Fruit fly (Drosophila melanogaster) whole organism, embryonic: ENCODE results near the gene Spt3.

Source experiments
- Abd-B ChIP-seq: fragments of 200-800 bp; sonication (Bioruptor generic); optimal IDR thresholded peaks from 2 replicates; lab custom pipeline; 2018; ENCODE audit warnings: missing biosample characterization, mild to moderate bottlenecking, missing genetic modification characterization, moderate library complexity
- BEAF-32 ChIP-seq: fragments of 200-800 bp; sonication (Bioruptor generic); optimal IDR thresholded peaks from 3 replicates; lab custom pipeline; 2017; ENCODE audit warnings: missing biosample characterization, missing genetic modification characterization, mild to moderate bottlenecking, moderate library complexity, missing genetic modification reagents
- Blimp-1 ChIP-seq: fragments of 200-800 bp; sonication (Bioruptor generic); optimal IDR thresholded peaks from 3 replicates; lab custom pipeline; 2018; ENCODE audit warnings: missing biosample characterization, missing genetic modification characterization, mild to moderate bottlenecking, moderate library complexity, missing genetic modification reagents
- CG1024 ChIP-seq: fragments of 200-800 bp; sonication (Bioruptor generic); IDR thresholded peaks from 2 replicates; pipeline ENCODE4 v1.3.6; 2022; ENCODE audit warnings: missing biosample characterization, missing genetic modification characterization
- CG11560 ChIP-seq: fragments of 200-800 bp; sonication (Bioruptor generic); IDR thresholded peaks from 3 replicates; pipeline ENCODE4 v1.3.6; 2022; ENCODE audit warnings: missing biosample characterization, missing genetic modification characterization
- CG12299 ChIP-seq: fragments of 200-800 bp; sonication (Bioruptor generic); optimal IDR thresholded peaks from 2 replicates; lab custom pipeline; 2018; ENCODE audit warnings: missing biosample characterization, mild to moderate bottlenecking, missing genetic modification characterization
- CG12942 ChIP-seq: fragments of 200-800 bp; sonication (Bioruptor generic); optimal IDR thresholded peaks from 3 replicates; lab custom pipeline; 2016; ENCODE audit warnings: missing biosample characterization, missing genetic modification characterization
- CG13296 ChIP-seq: fragments of 200-800 bp; sonication (Bioruptor generic); optimal IDR thresholded peaks from 3 replicates; lab custom pipeline; 2018; ENCODE audit warnings: missing biosample characterization, mild to moderate bottlenecking, missing genetic modification characterization
- CG15479 ChIP-seq: fragments of 200-800 bp; sonication (Bioruptor generic); optimal IDR thresholded peaks from 3 replicates; lab custom pipeline; 2019; ENCODE audit warnings: missing biosample characterization, mild to moderate bottlenecking, missing genetic modification characterization, moderate library complexity
- CG30020 ChIP-seq: fragments of 200-800 bp; optimal IDR thresholded peaks from 2 replicates; lab custom pipeline; 2019; ENCODE audit warnings: missing biosample characterization, mild to moderate bottlenecking, missing genetic modification characterization, moderate library complexity
- CG32532 ChIP-seq: fragments of 200-800 bp; sonication (Bioruptor generic); IDR thresholded peaks from 2 replicates; pipeline ENCODE4 v1.3.6; 2022; ENCODE audit warnings: missing biosample characterization, missing genetic modification characterization
- CG3726 ChIP-seq: fragments of 200-800 bp; sonication (Bioruptor generic); IDR thresholded peaks from 3 replicates; pipeline ENCODE4, ENCODE4 v1.3.6; 2022; ENCODE audit warnings: missing biosample characterization, missing genetic modification characterization
- CG42726 ChIP-seq: fragments of 200-800 bp; sonication (Bioruptor generic); IDR thresholded peaks from 2 replicates; pipeline ENCODE4 v1.3.6; 2022; ENCODE audit warnings: missing biosample characterization, missing genetic modification characterization; ENCODE audit not compliant: partially characterized antibody
- CG4707 ChIP-seq: fragments of 200-800 bp; sonication (Bioruptor generic); optimal IDR thresholded peaks from 2 replicates; lab custom pipeline; 2018; ENCODE audit warnings: missing biosample characterization, mild to moderate bottlenecking, missing genetic modification characterization, moderate library complexity
- CG6254 ChIP-seq: fragments of 200-800 bp; sonication (Bioruptor generic); optimal IDR thresholded peaks from 3 replicates; lab custom pipeline; 2017; ENCODE audit warnings: mild to moderate bottlenecking, missing biosample characterization, missing genetic modification reagents, missing genetic modification characterization
- CG7271 ChIP-seq: fragments of 200-800 bp; sonication (Bioruptor generic); optimal IDR thresholded peaks from 2 replicates; lab custom pipeline; 2018; ENCODE audit warnings: missing biosample characterization, mild to moderate bottlenecking, missing genetic modification characterization, moderate library complexity
- CG8089 ChIP-seq: fragments of 200-800 bp; sonication (Bioruptor generic); optimal IDR thresholded peaks from 3 replicates; lab custom pipeline; 2016; ENCODE audit warnings: missing biosample characterization, missing genetic modification characterization
- CG8478 ChIP-seq: fragments of >200 bp; optimal IDR thresholded peaks from 2 replicates; lab custom pipeline; 2018
- CG9797 ChIP-seq: fragments of 200-800 bp; sonication (Bioruptor generic); optimal IDR thresholded peaks from 3 replicates; lab custom pipeline; 2018; ENCODE audit warnings: missing biosample characterization, mild to moderate bottlenecking, missing genetic modification characterization
- CG9876 ChIP-seq: fragments of 200-800 bp; sonication (Bioruptor generic); optimal IDR thresholded peaks from 2 replicates; lab custom pipeline; 2016; ENCODE audit warnings: missing biosample characterization, missing genetic modification characterization
- Dref ChIP-seq: fragments of 200-800 bp; sonication (Bioruptor generic); IDR thresholded peaks from 2 replicates; pipeline ENCODE4 v1.3.6; 2022; ENCODE audit warnings: missing biosample characterization, missing genetic modification characterization
- Ets65A ChIP-seq: fragments of 200-800 bp; sonication (Bioruptor generic); peaks from one replicate; lab custom pipeline; 2016; ENCODE audit warnings: missing biosample characterization, missing genetic modification characterization
- Gug ChIP-seq: fragments of 200-800 bp; sonication (Bioruptor generic); IDR thresholded peaks from 4 replicates; pipeline ENCODE4 v1.3.6; 2022; ENCODE audit warnings: missing biosample characterization, missing genetic modification characterization
- H15 ChIP-seq: fragments of 200-800 bp; sonication (Bioruptor generic); IDR thresholded peaks from 3 replicates; pipeline ENCODE4 v1.3.6; 2022; ENCODE audit warnings: missing biosample characterization, missing genetic modification characterization
- MESR4 ChIP-seq: fragments of 200-800 bp; sonication (Bioruptor generic); optimal IDR thresholded peaks from 2 replicates; lab custom pipeline; 2018; ENCODE audit warnings: missing biosample characterization, mild to moderate bottlenecking, missing genetic modification characterization, moderate library complexity
- Med ChIP-seq: fragments of 200-800 bp; sonication (Bioruptor generic); peaks from one replicate; lab custom pipeline; 2016; ENCODE audit warnings: missing biosample characterization, missing genetic modification characterization, mild to moderate bottlenecking, inconsistent platforms, moderate library complexity
- Meics ChIP-seq: fragments of 200-800 bp; sonication (Bioruptor generic); optimal IDR thresholded peaks from 2 replicates; lab custom pipeline; 2017; ENCODE audit warnings: missing biosample characterization, mild to moderate bottlenecking, missing genetic modification characterization
- NfI ChIP-seq: fragments of 200-800 bp; sonication (Bioruptor generic); optimal IDR thresholded peaks from 3 replicates; lab custom pipeline; 2018; ENCODE audit warnings: missing biosample characterization, mild to moderate bottlenecking, missing genetic modification characterization, moderate library complexity
- Oli ChIP-seq: fragments of 200-800 bp; sonication (Bioruptor generic); optimal IDR thresholded peaks from 2 replicates; lab custom pipeline; 2018; ENCODE audit warnings: missing biosample characterization, mild to moderate bottlenecking, missing genetic modification characterization, moderate library complexity
- Ptx1 ChIP-seq: fragments of 200-800 bp; sonication (Bioruptor generic); IDR thresholded peaks from 2 replicates; pipeline ENCODE4 v1.3.6; 2022; ENCODE audit warnings: missing biosample characterization, missing genetic modification characterization
- Rfx ChIP-seq: fragments of 200-800 bp; sonication (Bioruptor generic); IDR thresholded peaks from 2 replicates; pipeline ENCODE4 v1.3.6; 2022; ENCODE audit warnings: missing biosample characterization, missing genetic modification characterization
- Trl ChIP-seq, 3 experiments: fragments of >200 bp in 2 of 3; fragments of 200-800 bp in 1 of 3; sonication (Bioruptor generic) in 1 of 3; optimal IDR thresholded peaks; 2 replicates in 1 of 3; 3 replicates in 2 of 3; lab custom pipeline; 2016 to 2017; ENCODE audit warnings: missing biosample characterization in 1 of 3, missing genetic modification characterization in 1 of 3
- ab ChIP-seq: fragments of 200-800 bp; sonication (Bioruptor generic); optimal IDR thresholded peaks from 2 replicates; lab custom pipeline; 2016; ENCODE audit warnings: missing biosample characterization, missing genetic modification characterization
- ap ChIP-seq: fragments of 200-800 bp; sonication (Bioruptor generic); IDR thresholded peaks from 2 replicates; pipeline ENCODE4 v1.3.6; 2022; ENCODE audit warnings: missing biosample characterization, missing genetic modification characterization
- bowl ChIP-seq: fragments of 200-800 bp; sonication (Bioruptor generic); IDR thresholded peaks from 2 replicates; pipeline ENCODE4 v1.3.6; 2022; ENCODE audit warnings: missing biosample characterization, missing genetic modification characterization
- br ChIP-seq: fragments of >200 bp; optimal IDR thresholded peaks from 2 replicates; lab custom pipeline; 2017
- chm ChIP-seq: fragments of 200-800 bp; sonication (Bioruptor generic); IDR thresholded peaks from 2 replicates; pipeline ENCODE4 v1.3.6; 2022; ENCODE audit warnings: missing biosample characterization, missing genetic modification characterization
- crol ChIP-seq: fragments of 200-800 bp; sonication (Bioruptor generic); IDR thresholded peaks from 2 replicates; pipeline ENCODE4 v1.3.6; 2022; ENCODE audit warnings: missing biosample characterization, missing genetic modification characterization
- gcm ChIP-seq: fragments of 200-800 bp; sonication (Bioruptor generic); optimal IDR thresholded peaks from 2 replicates; lab custom pipeline; 2019; ENCODE audit warnings: missing biosample characterization, mild to moderate bottlenecking, missing genetic modification characterization, moderate library complexity
- gcm2 ChIP-seq: fragments of 200-800 bp; sonication (Bioruptor generic); optimal IDR thresholded peaks from 2 replicates; lab custom pipeline; 2016; ENCODE audit warnings: missing biosample characterization, missing genetic modification characterization
- gem ChIP-seq: fragments of 200-800 bp; sonication (Bioruptor generic); optimal IDR thresholded peaks from 2 replicates; lab custom pipeline; 2019; ENCODE audit warnings: missing biosample characterization, mild to moderate bottlenecking, missing genetic modification characterization, moderate library complexity
- lab ChIP-seq: fragments of 200-800 bp; sonication (Bioruptor generic); optimal IDR thresholded peaks from 3 replicates; lab custom pipeline; 2017; ENCODE audit warnings: missing biosample characterization, missing genetic modification characterization, mild to moderate bottlenecking, moderate library complexity, missing genetic modification reagents
- nom ChIP-seq: fragments of 200-800 bp; sonication (Bioruptor generic); optimal IDR thresholded peaks from 2 replicates; lab custom pipeline; 2017; ENCODE audit warnings: missing biosample characterization, missing genetic modification characterization, mild to moderate bottlenecking, moderate library complexity, missing genetic modification reagents
- oc ChIP-seq: fragments of 200-800 bp; sonication (Bioruptor generic); optimal IDR thresholded peaks from 2 replicates; lab custom pipeline; 2018; ENCODE audit warnings: missing biosample characterization, mild to moderate bottlenecking, missing genetic modification characterization, moderate library complexity
- onecut ChIP-seq: fragments of 200-800 bp; sonication (Bioruptor generic); IDR thresholded peaks from 2 replicates; pipeline ENCODE4 v1.3.6; 2022; ENCODE audit warnings: missing biosample characterization, missing genetic modification characterization
- phol ChIP-seq: fragments of 200-800 bp; sonication (Bioruptor generic); optimal IDR thresholded peaks from 3 replicates; lab custom pipeline; 2018; ENCODE audit warnings: missing biosample characterization, mild to moderate bottlenecking, missing genetic modification characterization, moderate library complexity
- row ChIP-seq: fragments of 200-800 bp; sonication (Bioruptor generic); IDR thresholded peaks from 3 replicates; pipeline ENCODE4 v1.3.6; 2022; ENCODE audit warnings: missing biosample characterization, missing genetic modification characterization
- sr ChIP-seq: fragments of 200-800 bp; sonication (Bioruptor generic); IDR thresholded peaks from 3 replicates; pipeline ENCODE4 v1.3.6; 2022; ENCODE audit warnings: missing biosample characterization, missing genetic modification characterization

Spt3 gene

dm6 chr3R:11984441-11984840 lies 32.5 kb upstream of the Spt3 start, which contains the start of gene CG3397:
Gene CG3397 (minus strand): TSS chr3R:11984541.
- peak; percentile 18 to 56 for TF ChIP-seq Trl (optimal IDR thresholded peaks at IDR 0.05; lab: Kevin White, UChicago)
- TF ChIP-seq Trl (GFP tag; optimal IDR thresholded peaks at IDR 0.05; lab: Kevin White, UChicago): no peak
- TF ChIP-seq Gug (GFP tag; lab: Robert Waterston, UW): no peak
- TF ChIP-seq CG4707 (GFP tag; lab: Kevin White, UChicago): no peak
- TF ChIP-seq, all 482 proteins: peak for 1

- TF ChIP-seq nom (GFP tag; lab: Kevin White, UChicago) (peak; percentile 38), Dref (0 out of 2 replicates have a peak, but pooled peaks have one; percentile 7), CG7271 (tag; lab: Kevin White, UChicago) (no peak)
Observed at dm6 chr3R:11984862-11985261, 32.1 kb upstream of the Spt3 start.

DNA sequence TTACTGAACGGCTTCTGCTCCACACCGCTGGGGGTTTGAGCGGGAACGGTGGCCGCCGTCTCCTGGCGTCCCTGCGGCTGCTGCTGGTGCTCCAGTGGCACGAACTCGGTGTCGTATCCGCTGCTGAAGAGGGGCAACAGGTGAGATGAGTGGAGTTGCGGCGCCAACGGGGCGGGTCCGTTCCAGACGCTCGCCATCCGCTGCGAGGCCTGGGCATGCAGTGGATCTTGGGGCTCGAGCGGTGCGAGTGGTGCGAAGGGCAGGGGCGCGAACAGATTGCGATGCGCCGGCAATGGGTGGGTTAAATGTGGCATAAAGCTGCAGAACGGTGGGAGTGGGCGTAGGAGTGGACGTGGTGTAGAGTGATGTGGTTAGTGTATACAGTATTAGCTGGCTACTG lies 27.8 kb upstream of the Spt3 start:
- TF ChIP-seq Meics (GFP tag; lab: Kevin White, UChicago) (no peak), CG32532 (no peak), ab (GFP tag; lab: Kevin White, UChicago) (no peak), CG12299 (tag; lab: Kevin White, UChicago) (no peak), CG3726 (GFP tag; lab: Robert Waterston, UW) (no peak), CG11560 (tag; lab: Robert Waterston, UW) (0 out of 3 replicates have a peak, but pooled peaks have one; percentile 31), CG13296 (GFP tag; lab: Kevin White, UChicago) (no peak), chm (GFP tag; lab: Robert Waterston, UW) (no peak), gcm (GFP tag; lab: Kevin White, UChicago) (no peak), sr (0 out of 3 replicates have a peak, but pooled peaks have one; percentile 27), Ptx1 (GFP tag; lab: Robert Waterston, UW) (no peak), phol (no peak), MESR4 (no peak), CG9876 (GFP tag; lab: Kevin White, UChicago) (no peak), CG8089 (GFP tag; lab: Kevin White, UChicago) (no peak), BEAF-32 (GFP tag; lab: Kevin White, UChicago) (no peak), H15 (GFP tag; lab: Robert Waterston, UW) (0 out of 3 replicates have a peak, but pooled peaks have one; percentile 19), br (lab: Kevin White, UChicago) (no peak), CG15479 (GFP tag; lab: Kevin White, UChicago) (no peak), row (GFP tag; lab: Robert Waterston, UW) (no peak), CG42726 (no peak), gem (tag; lab: Kevin White, UChicago) (no peak), CG30020 (tag; lab: Kevin White, UChicago) (no peak), Ets65A (GFP tag; lab: Kevin White, UChicago) (peak; percentile 65), oc (tag; lab: Kevin White, UChicago) (no peak), CG1024 (GFP tag; lab: Robert Waterston, UW) (no peak), Blimp-1 (GFP tag; lab: Kevin White, UChicago) (no peak), NfI (GFP tag; lab: Kevin White, UChicago) (no peak), CG12942 (GFP tag; lab: Kevin White, UChicago) (no peak), ap (GFP tag; lab: Robert Waterston, UW) (no peak), lab (GFP tag; lab: Kevin White, UChicago) (no peak), crol (GFP tag; lab: Robert Waterston, UW) (peak; percentile 37; the same call in 1 of the 2 replicates), Oli (tag; lab: Kevin White, UChicago) (no peak), onecut (GFP tag; lab: Robert Waterston, UW) (no peak), bowl (no peak), gcm2 (no peak), Rfx (GFP tag; lab: Robert Waterston, UW) (peak; percentile 38; the same call in 1 of the 2 replicates), CG9797 (no peak), Med (GFP tag; lab: Kevin White, UChicago) (peak; percentile 77), CG6254 (GFP tag; lab: Kevin White, UChicago) (no peak), Abd-B (GFP tag; lab: Kevin White, UChicago) (no peak), CG8478 (lab: Kevin White, UChicago) (no peak)
